Worm (Caenorhabditis elegans): ENCODE results near the gene C31H1.1.

The C31H1.1 gene

DNA sequence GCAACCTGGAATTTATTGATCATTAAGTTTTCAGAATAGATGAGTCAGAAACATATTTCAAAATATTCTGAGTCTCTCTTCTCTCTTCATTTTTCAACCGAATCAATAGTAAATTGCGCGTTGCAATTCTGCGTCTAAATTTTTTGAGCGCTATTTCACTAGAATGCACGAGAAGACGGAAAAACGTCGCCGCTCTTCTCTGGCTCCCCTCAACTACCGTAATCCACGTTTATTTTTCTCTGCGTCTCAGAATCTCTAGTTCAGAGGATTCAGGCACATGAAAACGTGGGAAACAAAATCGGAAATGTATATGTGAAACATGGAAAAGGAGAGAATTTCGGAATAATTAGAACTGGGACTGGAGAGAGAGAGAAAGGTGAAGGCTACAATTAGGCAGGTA, 8.2 kb downstream of the C31H1.1 start (continued):
- TF ChIP-seq nhr-237 (tag; optimal IDR thresholded peaks at IDR 0.05) (peak; percentile 44), C16A3.4 (tag; optimal IDR thresholded peaks at IDR 0.05) (peak; percentile 45), ceh-63 (GFP tag; optimal IDR thresholded peaks at IDR 0.05) (no peak), blmp-1 (tag; optimal IDR thresholded peaks at IDR 0.05) (peak; percentile 27), unc-130 (tag; optimal IDR thresholded peaks at IDR 0.05) (no peak), nhr-28 (tag; optimal IDR thresholded peaks at IDR 0.05) (no peak), nhr-71 (tag; optimal IDR thresholded peaks at IDR 0.05) (peak; percentile 80), egl-13 (tag; optimal IDR thresholded peaks at IDR 0.05) (peak; percentile 31), lin-14 (GFP tag; optimal IDR thresholded peaks at IDR 0.05) (peak; percentile 89), sptf-1 (tag; optimal IDR thresholded peaks at IDR 0.05) (no peak), nhr-84 (tag; optimal IDR thresholded peaks at IDR 0.05) (no peak), ceh-8 (GFP tag; optimal IDR thresholded peaks at IDR 0.05) (no peak), ceh-88 (GFP tag; IDR thresholded peaks at IDR 0.05) (no peak), lsy-2 (tag; optimal IDR thresholded peaks at IDR 0.05) (peak; percentile 88 to 97), fkh-8 (tag; optimal IDR thresholded peaks at IDR 0.05) (peak; percentile 89), C34B4.2 (tag; optimal IDR thresholded peaks at IDR 0.05) (no peak)

DNA sequence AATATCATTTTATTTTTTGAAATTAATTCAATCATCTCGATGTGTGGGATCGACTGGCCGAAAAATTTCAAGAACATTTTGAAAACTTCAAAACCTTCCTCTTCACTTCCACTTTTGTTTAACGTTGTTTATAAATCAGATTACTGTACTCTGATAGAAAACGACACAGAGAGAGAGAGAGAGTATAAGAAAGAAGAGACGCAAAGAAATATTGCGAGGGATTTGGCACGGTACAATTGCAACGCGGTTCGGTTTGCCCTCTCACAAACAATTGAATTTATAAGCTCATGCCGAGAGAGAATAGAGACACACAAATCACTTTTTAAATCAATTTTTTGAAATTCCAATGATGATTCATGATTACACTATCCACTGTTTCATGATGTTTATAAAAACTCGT, 9.1 kb downstream of the C31H1.1 start:
- TF ChIP-seq mep-1 (tag; optimal IDR thresholded peaks at IDR 0.05) = no peak
- TF ChIP-seq unc-130 (tag; optimal IDR thresholded peaks at IDR 0.05) = no peak
- peak in 1 of 2 experiments; percentile 57 for TF ChIP-seq lsy-2 (tag; optimal IDR thresholded peaks at IDR 0.05)
- peak; percentile 33 for TF ChIP-seq snu-23 (GFP tag; optimal IDR thresholded peaks at IDR 0.05)

DNA sequence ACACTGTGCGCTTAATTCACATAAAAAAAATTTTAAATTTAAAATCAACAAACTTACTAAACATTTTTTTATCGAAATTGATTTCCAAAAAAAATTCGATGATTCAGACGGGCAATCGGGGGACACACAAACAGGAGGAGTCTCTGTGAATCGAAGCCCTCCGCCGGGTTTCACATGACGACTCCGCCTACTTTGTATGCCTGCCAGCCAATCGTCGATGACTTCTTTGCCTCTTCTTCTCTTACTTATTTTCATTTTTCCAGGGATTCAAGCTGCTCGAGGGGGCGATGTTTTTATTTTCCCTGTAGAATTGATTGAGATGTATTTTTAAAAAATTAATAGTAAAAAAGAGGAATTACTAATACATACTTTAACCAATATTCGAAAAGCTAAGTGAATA, 9.7 kb downstream of the C31H1.1 start, which contains the start of gene lntl-1:
Gene lntl-1, minus strand, starts transcription at position 185 of the 400 bp plus-strand sequence.
- TF ChIP-seq tlp-1 (tag; optimal IDR thresholded peaks at IDR 0.05) = no peak
- TF ChIP-seq zag-1 (tag; optimal IDR thresholded peaks at IDR 0.05) = no peak
- TF ChIP-seq vab-15 (tag; optimal IDR thresholded peaks at IDR 0.05) = no peak
- TF ChIP-seq dpl-1 (GFP tag; optimal IDR thresholded peaks at IDR 0.05) = no peak
- TF ChIP-seq ceh-63 (GFP tag; optimal IDR thresholded peaks at IDR 0.05) = no peak
- no peak for TF ChIP-seq sptf-1 (tag; optimal IDR thresholded peaks at IDR 0.05)
- no peak for TF ChIP-seq nhr-47 (tag; optimal IDR thresholded peaks at IDR 0.05)
- TF ChIP-seq ceh-88 (GFP tag; IDR thresholded peaks at IDR 0.05) = no peak
- TF ChIP-seq unc-30 (tag; optimal IDR thresholded peaks at IDR 0.05) = no peak
- no peak for TF ChIP-seq swsn-7 (tag; optimal IDR thresholded peaks at IDR 0.05)
- no peak for TF ChIP-seq pax-3 (tag; optimal IDR thresholded peaks at IDR 0.05)
- peak; percentile 25 for TF ChIP-seq lin-14 (GFP tag; optimal IDR thresholded peaks at IDR 0.05)
- TF ChIP-seq lsy-2 (tag; optimal IDR thresholded peaks at IDR 0.05) = peak; percentile 32 to 71
- no peak for TF ChIP-seq ceh-8 (GFP tag; optimal IDR thresholded peaks at IDR 0.05)
- TF ChIP-seq skn-1 (tag; optimal IDR thresholded peaks at IDR 0.05) = peak; percentile 7
- TF ChIP-seq ceh-82 (tag; optimal IDR thresholded peaks at IDR 0.05) = no peak
- TF ChIP-seq mab-9 (GFP tag; IDR thresholded peaks at IDR 0.05) = no peak
- TF ChIP-seq pqm-1 (tag; optimal IDR thresholded peaks at IDR 0.05) = no peak
- no peak for TF ChIP-seq unc-98 (GFP tag; IDR thresholded peaks at IDR 0.05)
- no peak for TF ChIP-seq egl-27 (tag; optimal IDR thresholded peaks at IDR 0.05)
- no peak for TF ChIP-seq mef-2 (tag; optimal IDR thresholded peaks at IDR 0.05)
- TF ChIP-seq F16B12.6 (tag; optimal IDR thresholded peaks at IDR 0.05) = no peak
- peak; percentile 30 for TF ChIP-seq fkh-8 (tag; optimal IDR thresholded peaks at IDR 0.05)
- TF ChIP-seq dsc-1 (tag; optimal IDR thresholded peaks at IDR 0.05) = peak; percentile 11
- TF ChIP-seq snu-23 (GFP tag; optimal IDR thresholded peaks at IDR 0.05) = peak; percentile 4
- no peak for TF ChIP-seq sup-37 (GFP tag; optimal IDR thresholded peaks at IDR 0.05)
- no peak for TF ChIP-seq lin-35 (GFP tag; optimal IDR thresholded peaks at IDR 0.05)
- no peak for TF ChIP-seq unc-130 (tag; optimal IDR thresholded peaks at IDR 0.05)
- TF ChIP-seq efl-3 (GFP tag; optimal IDR thresholded peaks at IDR 0.05) = no peak
- no peak for TF ChIP-seq hpl-2 (GFP tag; optimal IDR thresholded peaks at IDR 0.05)
- TF ChIP-seq mep-1 (tag; optimal IDR thresholded peaks at IDR 0.05) = peak; percentile 41
- TF ChIP-seq nhr-90 (tag; optimal IDR thresholded peaks at IDR 0.05; ENCODE audit: poor library complexity) = no peak
- TF ChIP-seq isw-1 (GFP tag; IDR thresholded peaks at IDR 0.05) = no peak
- no peak for TF ChIP-seq grh-1 (GFP tag; IDR thresholded peaks at IDR 0.05)
- TF ChIP-seq pag-3 (tag; optimal IDR thresholded peaks at IDR 0.05; ENCODE audit: borderline replicate concordance, insufficient read depth) = no peak
- TF ChIP-seq fos-1 (tag; optimal IDR thresholded peaks at IDR 0.05) = no peak

Measured in whole organism, L1 larva.